Fruit fly (Drosophila melanogaster) whole organism, embryonic: ENCODE data around the gene CG43675.

Source experiments
- Adf1 ChIP-seq: fragments of 200-800 bp; sonication (Bioruptor generic); IDR thresholded peaks from 2 replicates; pipeline ENCODE4 v1.3.6; 2022; ENCODE audit warnings: missing biosample characterization, missing genetic modification characterization
- Atf-2 ChIP-seq: fragments of 200-800 bp; sonication (Bioruptor generic); optimal IDR thresholded peaks from 2 replicates; lab custom pipeline; 2016; ENCODE audit warnings: missing biosample characterization, missing genetic modification characterization
- Atf6 ChIP-seq: fragments of 200-800 bp; sonication (Bioruptor generic); IDR thresholded peaks from 2 replicates; pipeline ENCODE4 v1.3.6; 2022; ENCODE audit warnings: missing biosample characterization, missing genetic modification characterization
- Bdp1 ChIP-seq: fragments of 200-800 bp; sonication (Bioruptor generic); optimal IDR thresholded peaks from 3 replicates; lab custom pipeline; 2016; ENCODE audit warnings: missing biosample characterization, missing genetic modification characterization
- CG10979 ChIP-seq: fragments of 200-800 bp; sonication (Bioruptor generic); optimal IDR thresholded peaks from 2 replicates; lab custom pipeline; 2018; ENCODE audit warnings: missing biosample characterization, mild to moderate bottlenecking, missing genetic modification characterization, moderate library complexity
- CG11560 ChIP-seq: fragments of 200-800 bp; sonication (Bioruptor generic); IDR thresholded peaks from 3 replicates; pipeline ENCODE4 v1.3.6; 2022; ENCODE audit warnings: missing biosample characterization, missing genetic modification characterization
- CG15269 ChIP-seq: fragments of 200-800 bp; sonication (Bioruptor generic); optimal IDR thresholded peaks from 2 replicates; lab custom pipeline; 2018; ENCODE audit warnings: missing biosample characterization, mild to moderate bottlenecking, missing genetic modification characterization, moderate library complexity
- CG1602 ChIP-seq: fragments of 200-800 bp; sonication (Bioruptor generic); optimal IDR thresholded peaks from 3 replicates; lab custom pipeline; 2016; ENCODE audit warnings: missing biosample characterization, missing genetic modification characterization
- CG16813 ChIP-seq: fragments of 200-800 bp; sonication (Bioruptor generic); IDR thresholded peaks from 3 replicates; pipeline ENCODE4 v1.3.6; 2022; ENCODE audit warnings: missing biosample characterization, missing genetic modification characterization; ENCODE audit not compliant: partially characterized antibody
- CG17612 ChIP-seq: fragments of 200-800 bp; sonication (Bioruptor generic); IDR thresholded peaks from 2 replicates; pipeline ENCODE4 v1.3.6; 2022; ENCODE audit warnings: missing biosample characterization, missing genetic modification characterization
- CG18619 ChIP-seq: fragments of 200-800 bp; sonication (Bioruptor generic); optimal IDR thresholded peaks from 3 replicates; lab custom pipeline; 2017; ENCODE audit warnings: missing biosample characterization, mild to moderate bottlenecking, missing genetic modification characterization
- CG2712 ChIP-seq: fragments of 200-800 bp; optimal IDR thresholded peaks from 3 replicates; lab custom pipeline; 2019; ENCODE audit warnings: missing biosample characterization, mild to moderate bottlenecking, missing genetic modification characterization, moderate library complexity
- CG3281 ChIP-seq: fragments of 200-800 bp; sonication (Bioruptor generic); optimal IDR thresholded peaks from 3 replicates; lab custom pipeline; 2017; ENCODE audit warnings: missing biosample characterization, mild to moderate bottlenecking, missing genetic modification characterization
- CG34224 ChIP-seq: fragments of 200-800 bp; sonication (Bioruptor generic); IDR thresholded peaks from 3 replicates; pipeline ENCODE4 v1.3.6; 2022; ENCODE audit warnings: missing biosample characterization, missing genetic modification characterization; ENCODE audit not compliant: partially characterized antibody
- CG4282 ChIP-seq: fragments of 200-800 bp; sonication (Bioruptor generic); optimal IDR thresholded peaks from 2 replicates; lab custom pipeline; 2016; ENCODE audit warnings: missing biosample characterization, missing genetic modification characterization
- CG4424 ChIP-seq: fragments of 200-800 bp; sonication (Bioruptor generic); optimal IDR thresholded peaks from 3 replicates; lab custom pipeline; 2016; ENCODE audit warnings: missing biosample characterization, missing genetic modification characterization
- CG9437 ChIP-seq: fragments of 200-800 bp; sonication (Bioruptor generic); optimal IDR thresholded peaks from 2 replicates; lab custom pipeline; 2018; ENCODE audit warnings: missing biosample characterization, mild to moderate bottlenecking, missing genetic modification characterization
- Deaf1 ChIP-seq: fragments of 200-800 bp; optimal IDR thresholded peaks from 3 replicates; lab custom pipeline; 2019; ENCODE audit warnings: missing biosample characterization, mild to moderate bottlenecking, missing genetic modification characterization, moderate library complexity
- Doc2 ChIP-seq: fragments of 200-800 bp; sonication (Bioruptor generic); IDR thresholded peaks from 2 replicates; pipeline ENCODE4 v1.3.6; 2022; ENCODE audit warnings: missing biosample characterization, missing genetic modification characterization
- Eip74EF ChIP-seq, 2 experiments: fragments of 200-800 bp in 1 of 2; fragments of >200 bp in 1 of 2; sonication (Bioruptor generic) in 1 of 2; optimal IDR thresholded peaks; 2 replicates each; lab custom pipeline; 2017 to 2019; ENCODE audit warnings: missing biosample characterization in 2 of 2, missing genetic modification characterization in 2 of 2, mild to moderate bottlenecking in 1 of 2, moderate library complexity in 1 of 2
- Fer1 ChIP-seq: fragments of 200-800 bp; sonication (Bioruptor generic); optimal IDR thresholded peaks from 2 replicates; lab custom pipeline; 2017; ENCODE audit warnings: missing biosample characterization, mild to moderate bottlenecking, missing genetic modification characterization
- Fer3 ChIP-seq: fragments of 200-800 bp; sonication (Bioruptor generic); optimal IDR thresholded peaks from 2 replicates; lab custom pipeline; 2018; ENCODE audit warnings: missing biosample characterization, mild to moderate bottlenecking, missing genetic modification characterization, moderate library complexity
- Hmr ChIP-seq: fragments of 200-800 bp; sonication (Bioruptor generic); optimal IDR thresholded peaks from 3 replicates; lab custom pipeline; 2017; ENCODE audit warnings: mild to moderate bottlenecking, missing biosample characterization, missing genetic modification reagents, missing genetic modification characterization
- Hr51 ChIP-seq, 2 experiments: fragments of 200-800 bp; sonication (Bioruptor generic); optimal IDR thresholded peaks; 2 replicates in 1 of 2; 3 replicates in 1 of 2; lab custom pipeline; 2016 to 2018; ENCODE audit warnings: missing biosample characterization in 2 of 2, missing genetic modification characterization in 2 of 2, mild to moderate bottlenecking in 1 of 2, moderate library complexity in 1 of 2
- Hr78 ChIP-seq, 2 experiments: fragments of 200-800 bp in 1 of 2; fragments of >200 bp in 1 of 2; sonication (Bioruptor generic) in 1 of 2; optimal IDR thresholded peaks; 2 replicates each; lab custom pipeline; 2017 to 2019; ENCODE audit warnings: missing biosample characterization in 2 of 2, missing genetic modification characterization in 2 of 2, mild to moderate bottlenecking in 1 of 2, moderate library complexity in 1 of 2
- Mad ChIP-seq: fragments of 200-800 bp; sonication (Bioruptor generic); optimal IDR thresholded peaks from 2 replicates; lab custom pipeline; 2016; ENCODE audit warnings: missing biosample characterization, missing genetic modification characterization
- Oli ChIP-seq: fragments of 200-800 bp; sonication (Bioruptor generic); optimal IDR thresholded peaks from 2 replicates; lab custom pipeline; 2018; ENCODE audit warnings: missing biosample characterization, mild to moderate bottlenecking, missing genetic modification characterization, moderate library complexity
- Scr ChIP-seq: fragments of 200-800 bp; sonication (Bioruptor generic); IDR thresholded peaks from 2 replicates; pipeline ENCODE4 v1.3.6; 2022; ENCODE audit warnings: missing biosample characterization, missing genetic modification characterization; ENCODE audit not compliant: partially characterized antibody
- Ssrp ChIP-seq: fragments of 200-800 bp; sonication (Bioruptor generic); optimal IDR thresholded peaks from 2 replicates; lab custom pipeline; 2018; ENCODE audit warnings: missing biosample characterization, mild to moderate bottlenecking, missing genetic modification characterization, moderate library complexity
- Stat92E ChIP-seq, 3 experiments: fragments of >200 bp in 2 of 3; fragments of 200-800 bp in 1 of 3; sonication (Bioruptor generic) in 1 of 3; optimal IDR thresholded peaks; 2 replicates each; lab custom pipeline; 2017 to 2019; ENCODE audit warnings: missing biosample characterization in 3 of 3, missing genetic modification characterization in 3 of 3, mild to moderate bottlenecking in 1 of 3, moderate library complexity in 1 of 3
- Trl ChIP-seq, 3 experiments: fragments of >200 bp in 2 of 3; fragments of 200-800 bp in 1 of 3; sonication (Bioruptor generic) in 1 of 3; optimal IDR thresholded peaks; 2 replicates in 1 of 3; 3 replicates in 2 of 3; lab custom pipeline; 2016 to 2017; ENCODE audit warnings: missing biosample characterization in 1 of 3, missing genetic modification characterization in 1 of 3
- aop ChIP-seq: fragments of 200-800 bp; sonication (Bioruptor generic); IDR thresholded peaks from 2 replicates; pipeline ENCODE4 v1.3.6; 2022; ENCODE audit warnings: missing biosample characterization, missing genetic modification characterization
- bbx ChIP-seq: fragments of 200-800 bp; sonication (Bioruptor generic); IDR thresholded peaks from 2 replicates; pipeline ENCODE4 v1.3.6; 2022; ENCODE audit warnings: missing biosample characterization, missing genetic modification characterization; ENCODE audit not compliant: partially characterized antibody
- cas ChIP-seq: fragments of 200-800 bp; sonication (Bioruptor generic); IDR thresholded peaks from 2 replicates; pipeline ENCODE4 v1.3.6; 2022; ENCODE audit warnings: missing biosample characterization, missing genetic modification characterization
- ems ChIP-seq: fragments of 200-800 bp; sonication (Bioruptor generic); optimal IDR thresholded peaks from 3 replicates; lab custom pipeline; 2016; ENCODE audit warnings: missing biosample characterization, missing genetic modification characterization
- fd64A ChIP-seq: fragments of 200-800 bp; sonication (Bioruptor generic); optimal IDR thresholded peaks from 3 replicates; lab custom pipeline; 2018; ENCODE audit warnings: missing biosample characterization, mild to moderate bottlenecking, missing genetic modification characterization
- ftz-f1 ChIP-seq: fragments of 200-800 bp; sonication (Bioruptor generic); optimal IDR thresholded peaks from 2 replicates; lab custom pipeline; 2016; ENCODE audit warnings: missing biosample characterization, missing genetic modification characterization
- gsb ChIP-seq: fragments of 200-800 bp; sonication (Bioruptor generic); IDR thresholded peaks from 2 replicates; pipeline ENCODE4 v1.3.6; 2022; ENCODE audit warnings: missing biosample characterization, missing genetic modification characterization
- lab ChIP-seq: fragments of 200-800 bp; sonication (Bioruptor generic); optimal IDR thresholded peaks from 3 replicates; lab custom pipeline; 2017; ENCODE audit warnings: missing biosample characterization, missing genetic modification characterization, mild to moderate bottlenecking, moderate library complexity, missing genetic modification reagents
- lilli ChIP-seq: fragments of 200-800 bp; sonication (Bioruptor generic); optimal IDR thresholded peaks from 3 replicates; lab custom pipeline; 2016; ENCODE audit warnings: missing biosample characterization, missing genetic modification characterization
- pan ChIP-seq, 4 experiments: fragments of >200 bp in 3 of 4; fragments of 200-800 bp in 1 of 4; sonication (Bioruptor generic) in 1 of 4; optimal IDR thresholded peaks in 3 of 4; IDR thresholded peaks in 1 of 4; 2 replicates each; pipeline versions ENCODE4 v1.3.6 to Lab custom; 2017 to 2022; ENCODE audit warnings: missing biosample characterization in 2 of 4, missing genetic modification characterization in 2 of 4, mixed read lengths in 1 of 4
- ro ChIP-seq: fragments of 200-800 bp; sonication (Bioruptor generic); IDR thresholded peaks from 2 replicates; pipeline ENCODE4 v1.3.6; 2022; ENCODE audit warnings: missing biosample characterization, missing genetic modification characterization
- scrt ChIP-seq: fragments of 200-800 bp; sonication (Bioruptor generic); optimal IDR thresholded peaks from 2 replicates; lab custom pipeline; 2018; ENCODE audit warnings: missing biosample characterization, mild to moderate bottlenecking, missing genetic modification characterization, moderate library complexity
- sisA ChIP-seq: fragments of 200-800 bp; sonication (Bioruptor generic); IDR thresholded peaks from 2 replicates; pipeline ENCODE4 v1.3.6; 2022; ENCODE audit warnings: missing biosample characterization, missing genetic modification characterization
- vfl ChIP-seq: fragments of 200-800 bp; sonication (Bioruptor generic); optimal IDR thresholded peaks from 2 replicates; lab custom pipeline; 2016; ENCODE audit warnings: missing biosample characterization, missing genetic modification characterization
- z ChIP-seq: fragments of 200-800 bp; sonication (Bioruptor generic); IDR thresholded peaks from 3 replicates; pipeline ENCODE4 v1.3.6; 2022; ENCODE audit warnings: missing biosample characterization, missing genetic modification characterization

Gene CG43675

DNA sequence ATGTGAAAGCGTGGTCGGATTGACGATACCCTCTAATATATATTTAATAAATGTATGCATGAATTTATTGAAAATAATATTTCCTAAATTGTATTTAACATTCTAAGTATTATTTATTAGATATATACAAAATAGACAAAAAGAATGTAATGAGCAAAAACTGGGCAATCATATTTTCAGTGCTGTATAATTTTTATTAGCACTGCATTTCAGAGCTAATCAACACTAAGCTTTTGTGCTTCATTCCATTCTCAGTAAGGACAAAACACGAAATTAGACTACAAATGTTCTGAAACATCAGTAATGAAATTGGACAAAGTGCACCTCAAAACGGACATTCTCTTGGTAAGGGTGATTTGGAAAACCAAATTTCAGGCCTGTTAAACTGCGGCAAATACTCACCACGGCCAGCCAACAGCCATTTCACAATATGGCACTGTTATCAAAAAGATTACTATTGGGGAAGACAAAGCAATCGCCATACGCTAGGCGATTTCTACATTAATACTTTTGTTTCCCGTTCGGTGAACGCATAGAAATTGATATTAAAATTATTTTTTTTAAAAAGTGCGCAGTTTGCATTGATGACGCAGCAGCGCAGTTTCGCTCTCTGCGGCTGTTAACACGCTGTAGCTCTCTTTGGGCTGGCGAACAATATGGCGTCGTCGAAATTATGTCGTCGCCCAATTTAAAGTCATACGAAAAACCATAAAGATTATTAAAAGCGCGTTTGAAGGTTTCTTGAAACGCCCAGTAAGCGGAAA, 14.7 kb upstream of the CG43675 start (continued):
- peak; percentile 91 for TF ChIP-seq lab (GFP tag; lab: Kevin White, UChicago)
- TF ChIP-seq vfl (GFP tag; lab: Kevin White, UChicago) = peak; percentile 71
- peak; percentile 67 for TF ChIP-seq CG17612 (GFP tag; lab: Robert Waterston, UW)
- peak; percentile 90 for TF ChIP-seq Ssrp (tag; lab: Kevin White, UChicago)
- peak; percentile 20 for TF ChIP-seq Mad (GFP tag; lab: Kevin White, UChicago)
- peak; percentile 53 for TF ChIP-seq Atf-2
- peak; percentile 75 for TF ChIP-seq ems (GFP tag; lab: Kevin White, UChicago)
- TF ChIP-seq CG18619 (GFP tag; lab: Kevin White, UChicago) = peak; percentile 92
- TF ChIP-seq Hr78 (GFP tag; optimal IDR thresholded peaks at IDR 0.05; lab: Kevin White, UChicago) = peak in 1 of 2 experiments; percentile 69
- TF ChIP-seq ro = peak; percentile 62
- TF ChIP-seq pan (optimal IDR thresholded peaks at IDR 0.05; lab: Kevin White, UChicago) = peak in 1 of 2 experiments; percentile 24
- TF ChIP-seq pan (GFP tag; optimal IDR thresholded peaks at IDR 0.05 in 1 of 2, IDR thresholded peaks at IDR 0.05 in 1 of 2) = peak in 1 of 2 experiments; percentile 87
- no peak for TF ChIP-seq CG4282
- TF ChIP-seq Oli (tag; lab: Kevin White, UChicago) = peak; percentile 92
- no peak for TF ChIP-seq aop
- TF ChIP-seq CG9437 (GFP tag; lab: Kevin White, UChicago) = peak; percentile 91
- peak; percentile 77 for TF ChIP-seq sisA (GFP tag; lab: Robert Waterston, UW)
- TF ChIP-seq Adf1 = peak; percentile 47
- peak; percentile 74 for TF ChIP-seq Deaf1 (tag; lab: Kevin White, UChicago)
- TF ChIP-seq Fer1 = peak; percentile 88
- peak; percentile 85 for TF ChIP-seq lilli
- no peak for TF ChIP-seq ftz-f1 (GFP tag; lab: Kevin White, UChicago)
- peak; percentile 86 for TF ChIP-seq scrt (GFP tag; lab: Kevin White, UChicago)
- peak in 1 of 2 experiments; percentile 77 for TF ChIP-seq Eip74EF (GFP tag; optimal IDR thresholded peaks at IDR 0.05; lab: Kevin White, UChicago)
- peak; percentile 43 for TF ChIP-seq fd64A (GFP tag; lab: Kevin White, UChicago)
- TF ChIP-seq CG3281 = peak; percentile 95
- TF ChIP-seq CG4424 (GFP tag; lab: Kevin White, UChicago) = peak; percentile 89
- TF ChIP-seq Bdp1 (GFP tag; lab: Kevin White, UChicago) = peak; percentile 53
- no peak for TF ChIP-seq Stat92E (GFP tag; optimal IDR thresholded peaks at IDR 0.05; lab: Kevin White, UChicago)
- no peak; the same call in 2 of the 3 replicates for TF ChIP-seq z (GFP tag; lab: Robert Waterston, UW)
- peak; percentile 79 for TF ChIP-seq Fer3 (tag; lab: Kevin White, UChicago)
- TF ChIP-seq bbx = no peak
- TF ChIP-seq CG34224 = no peak
- no peak for TF ChIP-seq CG16813 (GFP tag; lab: Robert Waterston, UW)
- TF ChIP-seq Scr = no peak
- TF ChIP-seq Trl (optimal IDR thresholded peaks at IDR 0.05; lab: Kevin White, UChicago) = peak; percentile 65 to 79
- peak; percentile 70 for TF ChIP-seq Trl (GFP tag; optimal IDR thresholded peaks at IDR 0.05; lab: Kevin White, UChicago)
- peak; percentile 83 for TF ChIP-seq CG1602 (GFP tag; lab: Kevin White, UChicago)
- peak; percentile 93 for TF ChIP-seq CG2712 (tag; lab: Kevin White, UChicago)
- TF ChIP-seq CG11560 (tag; lab: Robert Waterston, UW) = no peak
- TF ChIP-seq gsb (GFP tag; lab: Robert Waterston, UW) = peak; percentile 75
- TF ChIP-seq Doc2 (GFP tag; lab: Robert Waterston, UW) = no peak; the same call in 1 of the 2 replicates
- TF ChIP-seq CG15269 (tag; lab: Kevin White, UChicago) = peak; percentile 94
- TF ChIP-seq Atf6 (GFP tag; lab: Robert Waterston, UW) = peak; percentile 82
- peak; percentile 56 for TF ChIP-seq cas
- TF ChIP-seq CG10979 = peak; percentile 91
- TF ChIP-seq Hmr (GFP tag; lab: Kevin White, UChicago) = peak; percentile 94
- TF ChIP-seq Hr51 (GFP tag; optimal IDR thresholded peaks at IDR 0.05; lab: Kevin White, UChicago) = peak; percentile 76 to 93
